Fruit fly (Drosophila melanogaster): Measurements from ENCODE around the gene Cyp4e3.

The Cyp4e3 gene

dm6 chr2L:9758856-9759255, 9.0 kb upstream of the Cyp4e3 start (continued):
- TF ChIP-seq Hey (tag; optimal IDR thresholded peaks at IDR 0.05): peak; percentile 37
- no peak for TF ChIP-seq CG7357 (GFP tag; IDR thresholded peaks at IDR 0.05)
- TF ChIP-seq Atf3 (GFP tag; optimal IDR thresholded peaks at IDR 0.05): peak; percentile 38
- peak; percentile 94 for TF ChIP-seq CG16813 (GFP tag; IDR thresholded peaks at IDR 0.05; ENCODE audit: partially characterized antibody)
- peak; percentile 45 for TF ChIP-seq ems (GFP tag; optimal IDR thresholded peaks at IDR 0.05)
- no peak for TF ChIP-seq gcm (GFP tag; optimal IDR thresholded peaks at IDR 0.05)
- TF ChIP-seq CG18599 (GFP tag; optimal IDR thresholded peaks at IDR 0.05): peak; percentile 58
- TF ChIP-seq ERR (GFP tag; optimal IDR thresholded peaks at IDR 0.05): peak; percentile 13
- no peak for TF ChIP-seq CG30431 (GFP tag; optimal IDR thresholded peaks at IDR 0.05)
- TF ChIP-seq CG32767 (GFP tag; IDR thresholded peaks at IDR 0.05): 0 out of 2 replicates have a peak, but pooled peaks have one; percentile 40
- TF ChIP-seq CG1603 (tag; optimal IDR thresholded peaks at IDR 0.05): peak; percentile 76
- peak; percentile 64 for TF ChIP-seq nom (GFP tag; optimal IDR thresholded peaks at IDR 0.05)
- TF ChIP-seq Deaf1 (tag; optimal IDR thresholded peaks at IDR 0.05): peak; percentile 96
- peak; percentile 56; the same call in 1 of the 2 replicates for TF ChIP-seq Atf6 (GFP tag; IDR thresholded peaks at IDR 0.05)
- peak; percentile 48 for TF ChIP-seq gsb (GFP tag; IDR thresholded peaks at IDR 0.05)
- TF ChIP-seq D19B (GFP tag; optimal IDR thresholded peaks at IDR 0.05): no peak
- TF ChIP-seq CG3995 (GFP tag; optimal IDR thresholded peaks at IDR 0.05): no peak
- TF ChIP-seq Gsc (GFP tag; IDR thresholded peaks at IDR 0.05): no peak
- peak; percentile 88 for TF ChIP-seq slbo (GFP tag; IDR thresholded peaks at IDR 0.05)
- peak; percentile 1 for TF ChIP-seq Nf-YB (GFP tag; optimal IDR thresholded peaks at IDR 0.05)
- no peak for TF ChIP-seq CG11398 (GFP tag; optimal IDR thresholded peaks at IDR 0.05)
- peak; percentile 53 for TF ChIP-seq CG14710 (tag; optimal IDR thresholded peaks at IDR 0.05)
- TF ChIP-seq CG8290 (GFP tag; optimal IDR thresholded peaks at IDR 0.05): no peak
- peak in 1 of 2 experiments; percentile 90 for TF ChIP-seq CG8290 (tag; optimal IDR thresholded peaks at IDR 0.05)
- no peak for TF ChIP-seq CG8388 (GFP tag; optimal IDR thresholded peaks at IDR 0.05)
- peak; percentile 78 for TF ChIP-seq CG13894 (tag; optimal IDR thresholded peaks at IDR 0.05)
- TF ChIP-seq sug (tag; optimal IDR thresholded peaks at IDR 0.05): peak; percentile 65
- no peak for TF ChIP-seq Max (GFP tag; optimal IDR thresholded peaks at IDR 0.05)
- TF ChIP-seq Blimp-1 (GFP tag; optimal IDR thresholded peaks at IDR 0.05): no peak
- TF ChIP-seq da (GFP tag; optimal IDR thresholded peaks at IDR 0.05): peak; percentile 23
- TF ChIP-seq CkIIα-i1 (GFP tag; IDR thresholded peaks at IDR 0.05): no peak; the same call in 1 of the 2 replicates
- TF ChIP-seq ken (GFP tag; IDR thresholded peaks at IDR 0.05): peak; percentile 64
- TF ChIP-seq CG9797 (GFP tag; optimal IDR thresholded peaks at IDR 0.05): no peak
- no peak for TF ChIP-seq aop (GFP tag; IDR thresholded peaks at IDR 0.05)
- TF ChIP-seq CG10209 (GFP tag; optimal IDR thresholded peaks at IDR 0.05): peak; percentile 35
- TF ChIP-seq CG4707 (GFP tag; optimal IDR thresholded peaks at IDR 0.05): no peak
- peak; percentile 59 for TF ChIP-seq CG9817 (tag; optimal IDR thresholded peaks at IDR 0.05)
- peak; percentile 48; the same call in 2 of the 3 replicates for TF ChIP-seq tgo (GFP tag; IDR thresholded peaks at IDR 0.05)
- peak; percentile 84 for TF ChIP-seq sob (GFP tag; IDR thresholded peaks at IDR 0.05)
- peak; percentile 60; the same call in 1 of the 2 replicates for TF ChIP-seq cas (GFP tag; IDR thresholded peaks at IDR 0.05)
- no peak for TF ChIP-seq kah (GFP tag; optimal IDR thresholded peaks at IDR 0.05)
- peak; percentile 57; the same call in 1 of the 2 replicates for TF ChIP-seq CG9215 (GFP tag; IDR thresholded peaks at IDR 0.05)
- TF ChIP-seq CG4282 (GFP tag; optimal IDR thresholded peaks at IDR 0.05): peak; percentile 4
- peak; percentile 53 for TF ChIP-seq CG1647 (GFP tag; optimal IDR thresholded peaks at IDR 0.05)
- peak; percentile 43 for TF ChIP-seq Dad (GFP tag; optimal IDR thresholded peaks at IDR 0.05)
- TF ChIP-seq CG10462 (GFP tag; optimal IDR thresholded peaks at IDR 0.05): no peak
- TF ChIP-seq ase (GFP tag; IDR thresholded peaks at IDR 0.05): peak; percentile 64; the same call in 2 of the 3 replicates
- TF ChIP-seq trh (GFP tag; optimal IDR thresholded peaks at IDR 0.05): no peak
- TF ChIP-seq CG2712 (tag; optimal IDR thresholded peaks at IDR 0.05): peak; percentile 71
- no peak for TF ChIP-seq abd-A (tag; optimal IDR thresholded peaks at IDR 0.05)
- peak; percentile 53 for TF ChIP-seq CG33213 (GFP tag; optimal IDR thresholded peaks at IDR 0.05)

Data from whole organism, embryonic.